Fruit fly (Drosophila melanogaster): ENCODE measurements around the gene Dhc36C.

dm6 chr2L:17564682-17565081, 63.5 kb downstream of the Dhc36C start:
- TF ChIP-seq CG8478 (optimal IDR thresholded peaks at IDR 0.05) (no peak), CTCF (optimal IDR thresholded peaks at IDR 0.05) (no peak)
